Worm (Caenorhabditis elegans): Measurements from ENCODE around the gene Y75B7B.1.

Y75B7B.1 gene

DNA sequence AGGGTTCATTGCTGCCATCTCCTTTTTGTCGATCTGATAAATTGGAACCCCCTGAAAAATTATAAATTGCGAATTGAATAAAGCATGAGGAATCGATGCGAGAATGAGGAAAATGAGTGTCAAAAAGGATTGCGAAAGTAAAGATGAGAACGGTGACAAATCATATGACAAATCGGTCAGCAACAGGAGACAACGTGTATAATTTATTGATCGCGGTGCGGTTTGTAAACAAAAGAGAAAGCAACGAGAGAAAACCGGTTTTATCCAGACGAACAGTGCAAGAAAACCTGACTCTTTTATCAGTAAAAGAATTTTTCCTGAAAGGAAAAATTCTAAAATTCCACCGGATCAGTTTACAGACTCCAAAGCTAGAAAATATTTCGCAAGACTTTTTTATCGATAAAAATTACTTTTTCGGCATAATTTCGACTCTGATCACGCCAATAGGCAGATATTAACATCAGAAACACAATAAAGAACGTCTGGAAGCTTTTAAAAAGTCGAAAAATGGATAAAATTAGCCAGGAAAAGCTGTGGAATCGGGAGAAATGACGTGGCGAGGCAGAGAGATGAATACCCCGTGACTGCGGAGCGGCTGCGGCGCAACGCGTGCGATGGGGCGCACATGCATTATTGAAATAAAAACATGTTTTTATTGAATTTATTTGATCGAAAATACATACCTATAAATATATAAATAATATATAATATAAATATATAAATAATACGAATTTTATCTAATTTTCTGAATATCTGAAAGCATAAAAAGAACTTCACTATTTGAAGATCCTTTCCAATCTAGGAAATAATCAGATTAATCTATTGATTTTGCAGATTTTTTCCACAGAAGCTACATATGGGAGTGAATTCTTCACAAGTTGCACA lies 6.5 kb upstream of the Y75B7B.1 start, which contains the start of the genes rab-1 and C39F7.5:
Gene rab-1 (minus strand): TSS at position 51 of the 885 bp plus-strand sequence.
Gene C39F7.5 (plus strand): TSS at position 835 of the 885 bp plus-strand sequence.
- no peak for TF ChIP-seq peb-1 (tag; optimal IDR thresholded peaks at IDR 0.05)
- TF ChIP-seq unc-55 (GFP tag; optimal IDR thresholded peaks at IDR 0.05) = peak; percentile 75
- peak; percentile 27 for TF ChIP-seq nhr-25 (tag; optimal IDR thresholded peaks at IDR 0.05)
- peak; percentile 18 for TF ChIP-seq snpc-4 (tag; optimal IDR thresholded peaks at IDR 0.05)
- peak; percentile 36 for TF ChIP-seq sem-4 (tag; optimal IDR thresholded peaks at IDR 0.05)
- TF ChIP-seq F13H6.1 (tag; optimal IDR thresholded peaks at IDR 0.05) = peak; percentile 4
- peak in 1 of 2 experiments; percentile 65 for TF ChIP-seq lsy-2 (tag; optimal IDR thresholded peaks at IDR 0.05)
- TF ChIP-seq nhr-237 (tag; optimal IDR thresholded peaks at IDR 0.05) = no peak
- no peak for TF ChIP-seq mbf-1 (tag; optimal IDR thresholded peaks at IDR 0.05)
- TF ChIP-seq lin-13 (GFP tag; optimal IDR thresholded peaks at IDR 0.05) = peak; percentile 64
- TF ChIP-seq crh-2 (tag; optimal IDR thresholded peaks at IDR 0.05) = peak; percentile 98
- peak; percentile 55 for TF ChIP-seq lin-11 (tag; optimal IDR thresholded peaks at IDR 0.05)
- TF ChIP-seq gmeb-1 (tag; optimal IDR thresholded peaks at IDR 0.05) = peak; percentile 50
- TF ChIP-seq sma-3 (GFP tag; optimal IDR thresholded peaks at IDR 0.05) = peak; percentile 39
- TF ChIP-seq blmp-1 (tag; optimal IDR thresholded peaks at IDR 0.05; ENCODE audit: insufficient read depth) = no peak
- peak; percentile 83 for TF ChIP-seq C34F6.9 (tag; optimal IDR thresholded peaks at IDR 0.05)
- peak; percentile 31 for TF ChIP-seq nhr-129 (tag; optimal IDR thresholded peaks at IDR 0.05)
- TF ChIP-seq sma-9 (GFP tag; optimal IDR thresholded peaks at IDR 0.05) = peak; percentile 18
- no peak for TF ChIP-seq sma-9 (tag; optimal IDR thresholded peaks at IDR 0.05)
- TF ChIP-seq lin-39 (tag; optimal IDR thresholded peaks at IDR 0.05) = no peak
- peak; percentile 57 for TF ChIP-seq fos-1 (tag; optimal IDR thresholded peaks at IDR 0.05)
- peak; percentile 1 for TF ChIP-seq ama-1 (optimal IDR thresholded peaks at IDR 0.05)

ce11 chrV:1266540-1266939 lies 4.2 kb upstream of the Y75B7B.1 start:
- TF ChIP-seq nhr-12 (tag; optimal IDR thresholded peaks at IDR 0.05) (no peak), unc-39 (tag; optimal IDR thresholded peaks at IDR 0.05) (no peak), sma-3 (GFP tag; optimal IDR thresholded peaks at IDR 0.05) (no peak), peb-1 (tag; optimal IDR thresholded peaks at IDR 0.05) (no peak), egl-27 (tag; optimal IDR thresholded peaks at IDR 0.05) (no peak), C34F6.9 (tag; optimal IDR thresholded peaks at IDR 0.05) (no peak), ceh-16 (tag; optimal IDR thresholded peaks at IDR 0.05) (no peak), zag-1 (tag; optimal IDR thresholded peaks at IDR 0.05) (no peak), nhr-237 (tag; optimal IDR thresholded peaks at IDR 0.05) (no peak), alr-1 (tag; optimal IDR thresholded peaks at IDR 0.05) (no peak), unc-55 (GFP tag; optimal IDR thresholded peaks at IDR 0.05) (no peak), nhr-11 (tag; optimal IDR thresholded peaks at IDR 0.05) (no peak), aly-2 (tag; optimal IDR thresholded peaks at IDR 0.05) (no peak), fos-1 (tag; optimal IDR thresholded peaks at IDR 0.05) (no peak), lin-13 (GFP tag; optimal IDR thresholded peaks at IDR 0.05) (no peak)

- TF ChIP-seq R02D3.7 (tag; optimal IDR thresholded peaks at IDR 0.05) = no peak
Measured at ce11 chrV:1275924-1276323, 5.2 kb downstream of the Y75B7B.1 start, which contains the start of gene Y75B7B.2. TSS of gene Y75B7B.2 (minus strand) at chrV:1276024.

ce11 chrV:1277926-1278325 lies 7.2 kb downstream of the Y75B7B.1 start:
- no peak for TF ChIP-seq mab-5 (tag; optimal IDR thresholded peaks at IDR 0.05)
- no peak for TF ChIP-seq snpc-4 (tag; optimal IDR thresholded peaks at IDR 0.05)
- TF ChIP-seq lin-13 (GFP tag; optimal IDR thresholded peaks at IDR 0.05) = no peak
- TF ChIP-seq blmp-1 (tag; optimal IDR thresholded peaks at IDR 0.05; ENCODE audit: insufficient read depth) = no peak
- no peak for TF ChIP-seq nhr-77 (tag; optimal IDR thresholded peaks at IDR 0.05)
- no peak for TF ChIP-seq elt-1 (tag; optimal IDR thresholded peaks at IDR 0.05)
- no peak for TF ChIP-seq elt-3 (tag; optimal IDR thresholded peaks at IDR 0.05)
- no peak for TF ChIP-seq egl-27 (tag; optimal IDR thresholded peaks at IDR 0.05)
